Worm (Caenorhabditis elegans) whole organism, L3 larva: ENCODE results near the gene R05G6.4.

Experiments
- aly-2 ChIP-seq: fragments of 150-350 bp; optimal IDR thresholded peaks from 2 replicates; lab custom pipeline; 2014; ENCODE audit warnings: missing biosample characterization, missing genetic modification characterization
- fos-1 ChIP-seq: fragments of 150-350 bp; optimal IDR thresholded peaks from 2 replicates; lab custom pipeline; 2014; ENCODE audit warnings: missing biosample characterization, missing genetic modification characterization

ce11 chrIV:7543662-7544061 is 30.6 kb downstream of the R05G6.4 start:
- no peak for TF ChIP-seq aly-2 (tag; lab: Kevin White, UChicago)
- no peak for TF ChIP-seq fos-1 (tag; lab: Kevin White, UChicago)
